Worm (Caenorhabditis elegans): Measurements from ENCODE around the gene nhr-150.

Gene nhr-150

DNA sequence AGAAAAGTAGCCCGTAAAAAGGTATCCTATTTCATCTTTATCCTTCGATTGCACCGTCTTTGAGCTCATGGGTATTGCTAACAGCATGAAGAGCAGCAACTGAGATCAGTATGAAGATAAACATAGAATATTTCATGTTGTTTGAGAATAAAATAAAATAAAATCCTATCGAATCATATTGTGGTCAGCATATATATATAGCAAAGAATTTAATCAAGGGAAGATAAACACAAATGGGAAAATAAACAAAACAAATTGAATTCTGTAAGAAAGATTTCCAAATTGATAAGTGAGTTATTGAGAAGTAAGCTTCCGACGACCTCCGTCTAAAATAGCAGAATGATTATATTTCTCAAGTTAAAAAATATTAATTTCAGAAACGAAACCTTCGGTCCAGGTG, 37.6 kb downstream of the nhr-150 start, which contains the start of gene T26H5.10:
Gene T26H5.10, minus strand, starts transcription at position 101 of the 400 bp plus-strand sequence.
- TF ChIP-seq ceh-36 (tag; optimal IDR thresholded peaks at IDR 0.05): no peak
- no peak for TF ChIP-seq F13C5.2 (tag; optimal IDR thresholded peaks at IDR 0.05)
- TF ChIP-seq aly-1 (tag; optimal IDR thresholded peaks at IDR 0.05): no peak
- TF ChIP-seq sea-1 (GFP tag; conservative IDR thresholded peaks at IDR 0.05): no peak
- TF ChIP-seq B0310.2 (tag; optimal IDR thresholded peaks at IDR 0.05): no peak
- TF ChIP-seq tbx-37 (GFP tag; conservative IDR thresholded peaks at IDR 0.05): no peak
- TF ChIP-seq hmbx-1 (tag; optimal IDR thresholded peaks at IDR 0.05): no peak
- TF ChIP-seq scrt-1 (GFP tag; IDR thresholded peaks at IDR 0.05): no peak
- no peak for TF ChIP-seq tra-4 (tag; optimal IDR thresholded peaks at IDR 0.05)
- no peak for TF ChIP-seq ceh-13 (GFP tag; optimal IDR thresholded peaks at IDR 0.05)
- TF ChIP-seq hmg-4 (GFP tag; optimal IDR thresholded peaks at IDR 0.05): no peak
- no peak for TF ChIP-seq ets-7 (tag; optimal IDR thresholded peaks at IDR 0.05)
- TF ChIP-seq tbx-11 (GFP tag; IDR thresholded peaks at IDR 0.05): no peak
- no peak for TF ChIP-seq ama-1 (optimal IDR thresholded peaks at IDR 0.05)

DNA sequence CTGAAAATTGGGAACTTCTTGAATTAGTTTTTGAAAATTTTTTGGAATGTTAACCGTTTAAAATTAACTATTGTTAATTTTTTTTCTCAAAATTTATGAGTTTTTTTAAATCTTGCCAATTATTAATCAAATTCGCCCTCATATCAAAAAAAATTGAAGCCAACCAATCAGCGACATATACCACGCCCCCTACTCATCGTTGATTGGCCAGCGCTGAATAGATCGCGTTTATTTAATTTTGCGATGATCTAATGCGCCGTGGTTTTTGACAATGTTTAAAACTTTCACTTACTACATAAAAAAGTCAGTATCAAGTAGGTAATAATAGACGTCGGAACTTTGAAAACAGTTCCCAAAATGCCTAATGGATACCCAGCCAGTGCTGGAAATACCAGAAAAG, 38.9 kb downstream of the nhr-150 start:
- TF ChIP-seq pes-1 (GFP tag; IDR thresholded peaks at IDR 0.05): no peak
- no peak for TF ChIP-seq tbx-37 (GFP tag; conservative IDR thresholded peaks at IDR 0.05)
- TF ChIP-seq ceh-13 (GFP tag; optimal IDR thresholded peaks at IDR 0.05): no peak
- TF ChIP-seq aly-1 (tag; optimal IDR thresholded peaks at IDR 0.05): no peak
- TF ChIP-seq tbx-11 (GFP tag; IDR thresholded peaks at IDR 0.05): no peak
- no peak for TF ChIP-seq flt-1 (GFP tag; IDR thresholded peaks at IDR 0.05)
- no peak for TF ChIP-seq ets-7 (tag; optimal IDR thresholded peaks at IDR 0.05)
- TF ChIP-seq ama-1 (optimal IDR thresholded peaks at IDR 0.05): no peak
- no peak for TF ChIP-seq sea-1 (GFP tag; conservative IDR thresholded peaks at IDR 0.05)
- no peak for TF ChIP-seq F13C5.2 (tag; optimal IDR thresholded peaks at IDR 0.05)
- TF ChIP-seq hmbx-1 (tag; optimal IDR thresholded peaks at IDR 0.05): no peak

DNA sequence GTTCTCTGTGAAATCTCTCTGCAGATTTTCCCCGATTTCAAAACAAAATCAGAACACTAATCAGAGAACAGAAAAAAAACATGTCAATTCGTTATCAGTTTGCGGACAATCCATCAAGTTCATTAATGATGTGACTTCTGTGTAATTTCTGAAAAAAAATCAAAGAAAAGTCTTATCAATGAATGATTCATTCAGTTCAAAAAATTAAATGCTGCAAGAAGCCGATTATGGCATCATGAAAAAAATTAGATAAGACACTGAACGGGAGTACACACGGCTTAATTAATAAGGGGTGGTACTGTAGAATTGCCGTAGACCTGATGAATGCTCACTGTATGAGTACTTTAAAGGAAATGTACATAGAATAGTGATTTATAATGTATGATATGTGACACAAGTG, 45.1 kb downstream of the nhr-150 start:
- no peak for TF ChIP-seq ceh-13 (GFP tag; optimal IDR thresholded peaks at IDR 0.05)

DNA sequence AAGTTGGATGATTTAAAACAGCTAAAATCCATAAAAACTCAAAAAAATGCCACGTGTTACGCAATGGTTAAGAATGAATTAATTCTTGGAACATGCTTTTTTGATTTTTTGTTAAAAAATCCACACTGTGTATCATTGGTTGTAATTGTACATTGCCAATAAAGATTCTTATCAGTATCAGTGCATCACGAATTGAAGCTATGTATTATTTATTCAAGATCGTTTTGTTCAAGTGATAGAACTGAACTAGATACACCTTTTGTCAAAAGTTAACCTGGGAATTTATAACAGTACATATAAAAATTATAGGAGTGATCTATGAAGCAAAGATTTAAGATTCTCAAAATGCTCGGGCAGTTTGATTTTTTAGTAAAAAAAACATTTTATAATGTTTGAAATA, 46.6 kb downstream of the nhr-150 start:
- TF ChIP-seq ets-7 (tag; optimal IDR thresholded peaks at IDR 0.05) (no peak), flt-1 (GFP tag; IDR thresholded peaks at IDR 0.05) (no peak), hnd-1 (tag; optimal IDR thresholded peaks at IDR 0.05) (no peak), pes-1 (GFP tag; IDR thresholded peaks at IDR 0.05) (no peak), hmbx-1 (tag; optimal IDR thresholded peaks at IDR 0.05) (no peak), tbx-11 (GFP tag; IDR thresholded peaks at IDR 0.05) (no peak), hmg-4 (GFP tag; optimal IDR thresholded peaks at IDR 0.05) (no peak), scrt-1 (GFP tag; IDR thresholded peaks at IDR 0.05) (no peak), sea-1 (GFP tag; conservative IDR thresholded peaks at IDR 0.05) (no peak), ama-1 (optimal IDR thresholded peaks at IDR 0.05) (no peak), ceh-13 (GFP tag; optimal IDR thresholded peaks at IDR 0.05) (no peak), tbx-37 (GFP tag; conservative IDR thresholded peaks at IDR 0.05) (no peak), tra-4 (tag; optimal IDR thresholded peaks at IDR 0.05) (no peak), F13C5.2 (tag; optimal IDR thresholded peaks at IDR 0.05) (no peak), aly-1 (tag; optimal IDR thresholded peaks at IDR 0.05) (no peak), ceh-36 (tag; optimal IDR thresholded peaks at IDR 0.05) (no peak), B0310.2 (tag; optimal IDR thresholded peaks at IDR 0.05) (no peak)

DNA sequence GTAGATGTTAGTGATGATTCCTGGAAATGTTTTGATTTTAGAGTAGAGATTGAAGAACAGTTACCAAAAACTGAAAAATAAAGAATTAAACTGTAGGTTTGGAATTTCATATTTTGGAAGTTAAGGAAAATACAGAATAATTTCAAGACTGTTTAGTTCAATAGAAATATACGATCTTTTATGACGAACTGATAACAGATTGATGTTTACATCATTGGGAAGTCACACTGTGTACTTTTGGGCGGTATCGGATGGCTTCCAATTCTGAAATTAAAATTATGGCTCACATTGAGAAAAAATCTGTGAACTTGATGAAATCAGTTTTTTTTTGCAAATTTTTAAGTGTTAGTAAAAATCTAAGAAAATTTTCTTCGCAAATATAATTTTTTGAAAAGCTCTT, 48.8 kb downstream of the nhr-150 start, which contains the start of gene T26H5.8:
Gene T26H5.8, minus strand, starts transcription at position 270 of the 400 bp plus-strand sequence.
- TF ChIP-seq B0310.2 (tag; optimal IDR thresholded peaks at IDR 0.05) (no peak), ama-1 (optimal IDR thresholded peaks at IDR 0.05) (no peak), pes-1 (GFP tag; IDR thresholded peaks at IDR 0.05) (no peak), tbx-37 (GFP tag; conservative IDR thresholded peaks at IDR 0.05) (no peak), ceh-36 (tag; optimal IDR thresholded peaks at IDR 0.05) (no peak), flt-1 (GFP tag; IDR thresholded peaks at IDR 0.05) (no peak), F13C5.2 (tag; optimal IDR thresholded peaks at IDR 0.05) (no peak), sea-1 (GFP tag; conservative IDR thresholded peaks at IDR 0.05) (no peak), tra-4 (tag; optimal IDR thresholded peaks at IDR 0.05) (no peak), tbx-11 (GFP tag; IDR thresholded peaks at IDR 0.05) (no peak)

DNA sequence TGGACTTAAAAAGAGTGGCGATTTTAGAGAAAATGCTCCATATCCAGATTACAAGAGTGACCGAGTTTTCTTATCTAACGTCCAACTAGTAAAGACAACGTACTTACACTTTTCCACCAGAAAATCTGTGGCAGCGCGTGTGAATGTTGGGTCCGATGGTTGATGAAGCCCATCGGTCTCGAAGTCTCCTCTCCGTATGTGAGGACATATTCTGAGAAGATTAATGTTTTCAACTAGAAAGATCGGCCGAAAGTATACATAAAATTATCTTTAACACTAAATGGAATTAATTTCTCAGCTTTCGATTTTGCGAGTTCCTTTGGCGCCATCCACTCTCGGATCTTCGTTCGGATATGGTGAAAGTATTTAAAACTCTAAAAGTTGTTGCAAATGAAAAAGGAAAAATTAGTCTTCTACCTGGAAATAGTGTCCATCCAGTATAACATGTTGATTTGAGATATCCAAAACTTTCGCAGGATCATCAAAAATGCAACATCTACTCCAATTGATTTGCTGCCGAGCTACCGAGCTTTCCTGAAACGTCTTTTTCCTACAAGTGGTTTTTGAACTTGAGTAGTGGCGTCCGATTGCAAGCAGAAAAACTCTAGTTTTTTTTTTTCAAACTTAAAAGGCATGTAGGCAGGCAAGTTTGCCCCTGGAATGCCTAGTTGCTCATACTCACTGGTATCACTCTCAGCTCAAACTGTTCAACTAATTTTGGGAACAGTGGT, 49.8 kb downstream of the nhr-150 start:
- TF ChIP-seq ceh-36 (tag; optimal IDR thresholded peaks at IDR 0.05): no peak
